Worm (Caenorhabditis elegans): ENCODE results near the gene K04F1.8.

ce11 chrV:1621494-1621893 is 45.5 kb upstream of the K04F1.8 start, which contains the start of gene nhr-117:
- no peak for TF ChIP-seq unc-130 (tag; optimal IDR thresholded peaks at IDR 0.05)
- no peak for TF ChIP-seq nhr-11 (tag; optimal IDR thresholded peaks at IDR 0.05)
- no peak for TF ChIP-seq ztf-11 (tag; optimal IDR thresholded peaks at IDR 0.05)
- no peak for TF ChIP-seq nhr-77 (tag; optimal IDR thresholded peaks at IDR 0.05)
- no peak for TF ChIP-seq fos-1 (tag; optimal IDR thresholded peaks at IDR 0.05)
- TF ChIP-seq ceh-63 (GFP tag; optimal IDR thresholded peaks at IDR 0.05) = no peak
